Fruit fly (Drosophila melanogaster): ENCODE measurements around the gene Ptp61F.

DNA sequence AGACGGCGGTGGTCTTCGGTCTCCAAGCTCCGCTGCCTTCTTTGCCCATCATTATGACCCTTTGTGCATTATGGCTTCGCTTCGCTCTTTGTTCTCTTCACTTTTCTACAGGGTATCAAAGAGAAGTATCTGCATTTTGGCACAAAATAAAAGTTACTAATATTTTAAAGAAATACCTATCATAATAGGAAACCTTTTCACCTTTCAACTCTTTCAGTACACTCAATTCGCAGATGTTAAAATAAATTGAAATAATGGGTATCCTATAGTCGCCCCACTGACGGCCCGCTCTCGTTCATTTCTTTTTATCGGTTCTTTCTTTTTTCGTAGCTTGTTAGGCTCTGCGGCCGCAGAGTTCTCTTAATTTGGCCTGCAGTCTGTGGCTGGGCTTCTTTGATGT is 32.2 kb downstream of the Ptp61F start:
- TF ChIP-seq fd59A (GFP tag; optimal IDR thresholded peaks at IDR 0.05) (peak; percentile 59), CG6854 (GFP tag; optimal IDR thresholded peaks at IDR 0.05) (peak; percentile 93), CG34406 (GFP tag; optimal IDR thresholded peaks at IDR 0.05) (peak; percentile 90), CG6276 (GFP tag; optimal IDR thresholded peaks at IDR 0.05) (no peak), CG8319 (GFP tag; optimal IDR thresholded peaks at IDR 0.05) (peak; percentile 74), Sox14 (GFP tag; optimal IDR thresholded peaks at IDR 0.05) (peak; percentile 96), Gug (GFP tag; IDR thresholded peaks at IDR 0.05) (peak; percentile 69), Eip75B (GFP tag; optimal IDR thresholded peaks at IDR 0.05) (peak; percentile 91), svp (GFP tag) (peak; percentile 99), Ets96B (tag; optimal IDR thresholded peaks at IDR 0.05) (peak; percentile 71), OdsH (GFP tag; optimal IDR thresholded peaks at IDR 0.05) (peak; percentile 85), net (GFP tag; optimal IDR thresholded peaks at IDR 0.05) (peak; percentile 76), Blimp-1 (GFP tag; optimal IDR thresholded peaks at IDR 0.05) (peak; percentile 86)
